Worm (Caenorhabditis elegans): ENCODE results near the gene ugt-51.

ugt-51 gene

DNA sequence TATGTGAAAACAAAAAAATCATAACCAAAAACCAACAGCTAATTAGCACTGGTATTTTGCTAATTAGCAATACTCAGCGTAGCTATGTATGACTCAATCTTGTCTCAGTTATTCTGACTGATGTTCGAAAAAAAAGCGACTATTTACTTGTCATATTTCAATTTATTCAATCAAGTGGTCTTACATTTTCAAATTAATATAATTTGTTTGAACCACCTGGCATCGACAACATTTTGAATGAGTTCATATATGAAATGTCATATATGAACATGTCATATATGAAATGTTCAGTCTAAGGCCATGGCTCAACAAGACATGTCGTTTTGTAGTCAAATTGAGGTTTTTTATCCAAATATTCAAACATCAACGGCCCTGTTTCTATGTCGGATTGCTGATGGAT, 11.7 kb downstream of the ugt-51 start, which contains the start of gene srw-140:
srw-140 (plus strand) TSS at position 301 of the 400 bp plus-strand sequence.
- TF ChIP-seq dao-5 (tag; optimal IDR thresholded peaks at IDR 0.05) (no peak), him-1 (tag; optimal IDR thresholded peaks at IDR 0.05) (no peak), W03F9.2 (tag; optimal IDR thresholded peaks at IDR 0.05) (no peak)

DNA sequence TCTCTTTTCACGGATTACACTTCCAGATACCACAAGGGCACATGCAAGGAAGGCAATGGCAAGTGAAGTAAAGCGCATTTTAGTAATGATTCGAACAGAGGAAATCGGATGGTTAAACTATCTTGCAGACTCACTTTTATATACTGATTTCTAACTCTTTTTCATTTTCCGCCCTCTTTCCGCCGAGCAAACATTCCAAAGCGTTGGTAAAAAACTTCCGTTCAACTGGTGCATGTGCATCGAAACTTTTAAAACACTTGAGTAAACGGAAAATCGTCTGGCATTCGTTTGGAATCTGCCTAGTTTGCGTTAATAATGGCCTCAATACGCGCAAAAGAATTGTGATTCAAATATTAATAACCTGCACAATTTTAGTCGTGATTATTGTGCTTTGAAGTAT, 12.4 kb downstream of the ugt-51 start, which contains the start of gene abu-7:
abu-7 (minus strand) TSS at position 101 of the 400 bp plus-strand sequence.
- TF ChIP-seq W03F9.2 (tag; optimal IDR thresholded peaks at IDR 0.05) = no peak
- no peak for TF ChIP-seq dao-5 (tag; optimal IDR thresholded peaks at IDR 0.05)
- no peak for TF ChIP-seq him-1 (tag; optimal IDR thresholded peaks at IDR 0.05)

DNA sequence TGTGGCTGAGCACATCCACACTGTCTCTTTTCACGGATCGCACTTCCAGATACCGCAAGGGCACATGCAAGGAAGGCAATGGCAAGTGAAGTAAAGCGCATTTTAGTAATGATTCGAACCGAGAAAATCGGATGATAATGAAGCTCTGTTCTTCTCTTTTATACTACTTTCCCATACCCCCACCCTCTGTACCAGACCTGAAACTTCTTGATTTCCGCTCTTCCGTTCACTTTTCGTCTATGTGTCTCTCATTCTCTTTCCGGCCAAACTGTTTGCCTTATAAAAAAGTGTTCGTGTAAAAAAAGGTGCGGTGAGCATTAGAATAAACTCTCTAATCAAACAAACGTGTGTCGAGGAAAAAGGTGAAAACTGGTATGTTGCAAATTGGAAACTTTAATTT, 15.3 kb downstream of the ugt-51 start, which contains the start of gene abu-6:
abu-6 (minus strand) TSS at position 101 of the 400 bp plus-strand sequence.
- no peak for TF ChIP-seq him-1 (tag; optimal IDR thresholded peaks at IDR 0.05)
- TF ChIP-seq dao-5 (tag; optimal IDR thresholded peaks at IDR 0.05) = no peak
- TF ChIP-seq W03F9.2 (tag; optimal IDR thresholded peaks at IDR 0.05) = no peak

DNA sequence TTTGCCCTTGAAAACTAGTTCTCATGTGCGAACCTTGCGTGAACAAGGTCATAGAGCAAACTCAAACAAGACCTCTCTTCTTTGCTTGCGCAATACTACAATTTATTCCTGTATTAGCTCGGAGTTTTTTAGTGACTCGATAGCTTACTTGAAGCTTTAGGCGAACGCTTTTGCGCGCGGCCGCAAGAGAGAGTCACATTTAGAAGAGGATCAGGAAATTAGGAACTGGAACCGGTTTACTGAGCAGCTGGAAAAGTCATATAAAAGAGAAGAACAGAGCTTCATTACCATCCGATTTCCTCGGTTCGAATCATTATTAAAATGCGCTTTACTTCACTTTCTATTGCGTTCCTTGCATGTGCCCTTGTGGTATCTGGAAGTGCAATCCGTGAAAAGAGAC, 18.8 kb downstream of the ugt-51 start, which contains the start of gene abu-15:
abu-15 (plus strand) TSS at position 301 of the 400 bp plus-strand sequence.
- TF ChIP-seq him-1 (tag; optimal IDR thresholded peaks at IDR 0.05) = no peak
- TF ChIP-seq W03F9.2 (tag; optimal IDR thresholded peaks at IDR 0.05) = no peak
- TF ChIP-seq dao-5 (tag; optimal IDR thresholded peaks at IDR 0.05) = no peak

DNA sequence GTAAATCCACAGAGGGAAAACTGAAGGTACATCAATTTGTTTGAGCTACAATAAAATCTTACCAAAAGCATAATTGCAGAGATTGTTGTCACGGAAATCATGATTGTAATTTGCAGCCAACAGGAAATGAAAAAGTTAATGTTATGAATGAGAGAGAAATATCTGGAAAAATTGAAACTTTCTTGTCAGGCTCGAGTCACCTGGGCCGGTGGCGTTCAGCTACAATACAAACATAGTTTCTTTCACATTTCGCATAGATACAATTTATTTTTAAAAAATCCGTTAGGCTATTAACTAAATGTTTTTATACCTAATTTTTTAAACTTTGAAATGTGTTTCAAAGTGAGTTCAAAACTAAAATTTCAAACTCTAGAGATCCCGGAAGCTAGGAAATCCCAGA, 19.4 kb downstream of the ugt-51 start, which contains the start of gene srx-39:
srx-39 (minus strand) TSS at position 101 of the 400 bp plus-strand sequence.
- TF ChIP-seq dao-5 (tag; optimal IDR thresholded peaks at IDR 0.05) (no peak), W03F9.2 (tag; optimal IDR thresholded peaks at IDR 0.05) (no peak), him-1 (tag; optimal IDR thresholded peaks at IDR 0.05) (no peak)

DNA sequence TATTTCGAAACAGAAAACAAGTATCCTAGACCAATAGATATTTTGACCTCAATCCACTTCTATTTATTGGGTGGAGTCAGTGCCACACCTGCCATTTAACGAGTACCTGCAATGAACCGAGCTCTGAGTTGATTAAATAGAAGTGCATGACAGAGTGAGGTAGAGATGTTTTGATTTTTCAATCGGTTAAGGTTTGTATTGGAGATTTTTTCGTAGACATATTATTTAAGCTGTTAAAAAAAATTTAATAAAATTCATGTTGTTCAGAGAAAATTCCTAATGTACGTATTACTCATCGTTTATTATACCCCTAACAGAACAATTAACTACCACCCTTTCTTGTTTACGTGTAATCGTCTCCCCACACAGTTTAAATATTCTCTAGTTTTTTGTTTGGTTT, 21.6 kb downstream of the ugt-51 start, which contains the start of gene srx-38:
srx-38 (minus strand) TSS at position 101 of the 400 bp plus-strand sequence.
- TF ChIP-seq W03F9.2 (tag; optimal IDR thresholded peaks at IDR 0.05) (no peak), dao-5 (tag; optimal IDR thresholded peaks at IDR 0.05) (no peak), him-1 (tag; optimal IDR thresholded peaks at IDR 0.05) (no peak)

DNA sequence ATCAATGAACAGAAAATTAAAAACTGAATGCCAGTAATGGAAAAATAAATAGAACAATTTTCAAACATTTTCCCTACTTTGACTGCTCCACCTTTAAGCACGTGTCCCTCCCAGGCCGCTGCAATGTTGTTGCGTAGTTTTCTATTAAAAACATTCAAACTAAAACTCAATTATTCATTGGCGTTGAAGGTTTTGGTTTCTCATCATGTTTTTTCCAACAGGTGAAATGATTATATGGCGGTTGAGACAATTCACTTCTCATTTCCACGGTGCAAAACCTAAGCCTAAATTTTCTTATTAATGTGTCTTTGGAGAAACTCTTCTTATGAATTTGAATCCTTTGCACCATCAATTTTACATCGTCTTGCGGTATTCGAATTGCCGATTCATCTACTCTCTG, 26.2 kb downstream of the ugt-51 start, which contains the start of gene srh-130:
srh-130 (plus strand) TSS at position 301 of the 400 bp plus-strand sequence.
- TF ChIP-seq him-1 (tag; optimal IDR thresholded peaks at IDR 0.05) (no peak), dao-5 (tag; optimal IDR thresholded peaks at IDR 0.05) (no peak), W03F9.2 (tag; optimal IDR thresholded peaks at IDR 0.05) (no peak)

DNA sequence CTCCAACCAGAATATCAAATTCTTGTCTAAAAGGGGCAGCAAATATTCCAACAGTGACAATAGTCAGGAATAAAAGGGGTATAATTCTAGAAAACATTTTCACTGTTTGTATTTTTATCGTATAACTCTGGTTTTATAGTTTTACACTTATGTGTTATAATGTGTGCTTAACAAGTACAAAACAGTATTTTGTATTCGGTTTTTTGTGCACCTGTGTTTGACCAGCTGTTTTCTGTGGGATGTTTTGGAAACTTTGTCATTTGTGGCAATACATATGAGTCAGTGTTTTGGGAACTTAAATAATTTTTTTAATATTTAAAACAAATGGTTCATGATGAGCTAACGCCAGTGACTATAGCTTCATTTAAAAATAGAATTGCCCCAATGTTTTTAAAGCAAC, 30.7 kb downstream of the ugt-51 start, which contains the start of gene F14F9.6:
F14F9.6 (minus strand) TSS at position 101 of the 400 bp plus-strand sequence.
- no peak for TF ChIP-seq dao-5 (tag; optimal IDR thresholded peaks at IDR 0.05)
- no peak for TF ChIP-seq W03F9.2 (tag; optimal IDR thresholded peaks at IDR 0.05)
- no peak for TF ChIP-seq him-1 (tag; optimal IDR thresholded peaks at IDR 0.05)

DNA sequence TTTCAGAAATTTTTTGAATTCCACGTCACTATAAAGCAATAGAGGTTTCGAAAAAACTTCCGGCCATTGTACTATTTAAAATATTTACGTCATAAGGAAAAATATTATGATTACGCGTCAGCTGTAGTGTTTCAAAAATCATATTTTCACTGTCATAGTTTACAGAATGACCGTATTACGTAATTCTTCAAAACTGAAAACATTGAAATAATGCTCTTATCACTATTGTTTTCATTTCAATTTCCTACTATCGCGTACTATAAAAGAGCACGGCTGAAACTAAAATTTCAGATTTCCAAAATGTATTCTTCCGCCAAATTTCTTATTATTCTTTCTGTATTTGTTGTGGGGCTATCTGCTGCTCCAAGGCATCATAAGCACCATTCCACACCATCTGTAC, 32.6 kb downstream of the ugt-51 start, which contains the start of gene F14F9.2:
F14F9.2 (plus strand) TSS at position 301 of the 400 bp plus-strand sequence.
- TF ChIP-seq W03F9.2 (tag; optimal IDR thresholded peaks at IDR 0.05) (no peak), him-1 (tag; optimal IDR thresholded peaks at IDR 0.05) (no peak), dao-5 (tag; optimal IDR thresholded peaks at IDR 0.05) (no peak)

DNA sequence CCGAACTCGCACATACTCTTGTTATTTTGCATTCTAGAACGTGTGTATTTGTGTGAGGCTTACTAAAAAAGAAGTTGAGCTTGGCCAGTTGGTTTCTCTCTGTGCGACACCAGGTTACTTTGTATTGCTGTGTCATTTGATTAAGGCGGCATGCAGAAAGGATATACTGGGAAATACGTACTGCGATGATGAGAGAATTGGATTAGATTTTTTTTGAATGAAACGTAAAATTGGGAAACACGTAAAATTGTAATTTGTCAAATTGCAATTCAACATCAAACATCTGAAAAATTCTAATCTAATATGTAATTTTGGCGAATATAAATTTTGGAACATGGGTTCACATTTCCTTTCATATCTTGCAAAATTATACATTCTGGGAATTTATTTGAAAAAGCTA, 33.3 kb downstream of the ugt-51 start, which contains the start of gene srh-129:
srh-129 (minus strand) TSS at position 101 of the 400 bp plus-strand sequence.
- TF ChIP-seq him-1 (tag; optimal IDR thresholded peaks at IDR 0.05) = no peak
- TF ChIP-seq W03F9.2 (tag; optimal IDR thresholded peaks at IDR 0.05) = no peak
- no peak for TF ChIP-seq dao-5 (tag; optimal IDR thresholded peaks at IDR 0.05)

DNA sequence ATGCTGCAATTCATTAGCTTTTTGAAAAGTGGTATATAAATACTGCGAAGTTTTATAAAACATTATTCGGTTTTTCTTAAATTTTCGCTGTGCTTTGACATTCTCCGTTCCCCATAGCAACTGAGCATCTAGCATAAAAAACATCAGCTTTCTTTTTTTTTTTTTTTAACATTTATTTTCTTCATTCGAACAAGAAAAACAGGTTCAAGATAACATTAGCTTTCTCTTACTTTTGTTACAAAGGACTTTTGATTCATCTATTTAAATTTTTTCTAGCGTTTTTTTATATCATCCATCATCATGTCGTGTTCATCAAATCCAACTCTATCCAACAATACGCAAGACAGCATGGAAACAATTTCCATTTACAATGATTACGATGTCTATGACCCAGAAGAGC, 39.2 kb downstream of the ugt-51 start, which contains the start of gene F14F9.3:
F14F9.3 (plus strand) TSS at position 301 of the 400 bp plus-strand sequence.
- TF ChIP-seq W03F9.2 (tag; optimal IDR thresholded peaks at IDR 0.05) (no peak), him-1 (tag; optimal IDR thresholded peaks at IDR 0.05) (no peak), dao-5 (tag; optimal IDR thresholded peaks at IDR 0.05) (no peak)

DNA sequence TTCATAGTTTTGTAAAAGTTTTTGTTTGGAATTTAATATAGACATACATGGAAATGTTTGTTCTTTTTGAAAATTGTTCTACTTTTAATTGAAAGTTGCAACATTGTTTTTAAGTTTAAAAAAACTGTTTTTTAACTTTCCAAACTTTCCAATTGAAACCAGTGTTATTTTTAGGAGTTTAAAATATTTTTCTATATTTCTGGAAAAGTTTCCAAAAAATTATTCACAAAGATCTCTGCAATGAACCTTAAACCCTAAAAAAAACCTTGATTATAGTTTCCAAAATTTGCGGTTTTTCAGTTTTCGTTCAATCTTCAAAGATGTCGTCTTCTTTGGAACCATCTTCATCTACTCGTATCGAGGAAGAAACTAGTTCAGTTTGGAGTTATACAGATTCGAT, 44.7 kb downstream of the ugt-51 start, which contains the start of gene F14F9.4:
F14F9.4 (plus strand) TSS at position 301 of the 400 bp plus-strand sequence.
- TF ChIP-seq W03F9.2 (tag; optimal IDR thresholded peaks at IDR 0.05) (no peak), dao-5 (tag; optimal IDR thresholded peaks at IDR 0.05) (no peak), him-1 (tag; optimal IDR thresholded peaks at IDR 0.05) (no peak)

DNA sequence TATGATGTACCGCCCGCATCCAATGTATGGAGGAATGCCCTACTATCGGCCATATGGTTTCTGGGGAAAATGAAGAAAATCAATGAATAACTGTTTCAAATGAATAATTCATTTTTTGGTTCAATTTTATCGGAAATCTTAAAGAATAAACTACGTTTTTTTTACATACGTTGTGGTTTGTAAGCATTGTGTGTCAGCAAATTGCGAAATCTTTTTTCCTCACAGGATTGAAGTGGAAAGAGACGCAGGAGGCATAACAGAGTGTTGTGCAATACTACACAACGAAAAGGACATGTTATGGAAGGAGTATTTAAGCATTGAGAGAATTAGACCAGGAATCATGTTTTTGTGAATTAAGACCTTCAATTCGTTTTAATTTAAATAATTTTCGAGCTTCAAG, 45.7 kb downstream of the ugt-51 start:
- TF ChIP-seq him-1 (tag; optimal IDR thresholded peaks at IDR 0.05) (no peak), W03F9.2 (tag; optimal IDR thresholded peaks at IDR 0.05) (peak; percentile 29)

DNA sequence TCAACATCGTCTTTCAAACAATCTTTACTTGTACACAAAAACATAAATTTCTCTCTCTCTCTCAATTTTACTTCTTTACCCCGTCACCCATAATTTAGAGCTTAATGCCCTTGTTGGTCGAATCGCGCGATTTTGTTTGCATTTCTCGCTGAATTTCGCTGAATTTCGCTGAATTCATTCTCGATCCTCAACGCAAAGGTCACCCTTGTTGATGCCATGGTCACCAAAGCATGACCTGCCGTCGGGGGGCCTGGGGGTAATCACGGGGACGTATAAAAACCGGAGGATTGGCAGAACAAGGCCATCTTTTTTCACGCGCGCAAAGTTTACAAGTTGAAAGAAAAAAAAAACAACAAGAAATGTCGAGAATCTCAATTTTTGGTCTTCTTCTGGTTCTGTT, 47.1 kb downstream of the ugt-51 start, which contains the start of gene F14F9.8:
F14F9.8 (plus strand) TSS at position 301 of the 400 bp plus-strand sequence.
- TF ChIP-seq dao-5 (tag; optimal IDR thresholded peaks at IDR 0.05) = no peak
- no peak for TF ChIP-seq W03F9.2 (tag; optimal IDR thresholded peaks at IDR 0.05)
- TF ChIP-seq him-1 (tag; optimal IDR thresholded peaks at IDR 0.05) = no peak

Data from whole organism, L4/young adult.